Fruit fly (Drosophila melanogaster) whole organism, embryonic: ENCODE data around the gene qjt.

Experiments used
- Blimp-1 ChIP-seq: fragments of 200-800 bp; sonication (Bioruptor generic); optimal IDR thresholded peaks from 3 replicates; lab custom pipeline; 2018; ENCODE audit warnings: missing biosample characterization, missing genetic modification characterization, mild to moderate bottlenecking, moderate library complexity, missing genetic modification reagents
- BtbVII ChIP-seq: fragments of 200-800 bp; sonication (Bioruptor generic); optimal IDR thresholded peaks from 3 replicates; lab custom pipeline; 2017; ENCODE audit warnings: missing biosample characterization, mild to moderate bottlenecking, missing genetic modification characterization
- CG11695 ChIP-seq: fragments of 200-800 bp; sonication (Bioruptor generic); IDR thresholded peaks from 3 replicates; pipeline ENCODE4 v1.3.6; 2022; ENCODE audit warnings: missing biosample characterization, missing genetic modification characterization
- CG12104 ChIP-seq: fragments of 200-800 bp; sonication (Bioruptor generic); optimal IDR thresholded peaks from 3 replicates; lab custom pipeline; 2016; ENCODE audit warnings: missing biosample characterization, missing genetic modification characterization
- CG12219 ChIP-seq: fragments of 200-800 bp; sonication (Bioruptor generic); optimal IDR thresholded peaks from 3 replicates; lab custom pipeline; 2018; ENCODE audit warnings: missing biosample characterization, mild to moderate bottlenecking, missing genetic modification characterization
- CG1233 ChIP-seq: fragments of 200-800 bp; sonication (Bioruptor generic); optimal IDR thresholded peaks from 4 replicates; lab custom pipeline; 2018; ENCODE audit warnings: missing biosample characterization, mild to moderate bottlenecking, missing genetic modification characterization
- CG14667 ChIP-seq: fragments of 200-800 bp; sonication (Bioruptor generic); IDR thresholded peaks from 2 replicates; pipeline ENCODE4 v1.3.6; 2022; ENCODE audit warnings: missing biosample characterization, missing genetic modification characterization
- CG15479 ChIP-seq: fragments of 200-800 bp; sonication (Bioruptor generic); optimal IDR thresholded peaks from 3 replicates; lab custom pipeline; 2019; ENCODE audit warnings: missing biosample characterization, mild to moderate bottlenecking, missing genetic modification characterization, moderate library complexity
- CG17612 ChIP-seq: fragments of 200-800 bp; sonication (Bioruptor generic); IDR thresholded peaks from 2 replicates; pipeline ENCODE4 v1.3.6; 2022; ENCODE audit warnings: missing biosample characterization, missing genetic modification characterization
- CG1792 ChIP-seq: fragments of 200-800 bp; sonication (Bioruptor generic); optimal IDR thresholded peaks from 2 replicates; lab custom pipeline; 2016; ENCODE audit warnings: missing biosample characterization, missing genetic modification characterization
- CG2129 ChIP-seq: fragments of 200-800 bp; sonication (Bioruptor generic); IDR thresholded peaks from 2 replicates; pipeline ENCODE4 v1.3.6; 2022; ENCODE audit warnings: missing biosample characterization, missing genetic modification characterization; ENCODE audit not compliant: partially characterized antibody
- CG33213 ChIP-seq: fragments of 200-800 bp; sonication (Bioruptor generic); optimal IDR thresholded peaks from 3 replicates; lab custom pipeline; 2016; ENCODE audit warnings: missing biosample characterization, missing genetic modification characterization
- CG34422 ChIP-seq: fragments of 200-800 bp; sonication (Bioruptor generic); IDR thresholded peaks from 3 replicates; pipeline ENCODE4 v1.3.6; 2022; ENCODE audit warnings: missing biosample characterization, missing genetic modification characterization
- CG4360 ChIP-seq: fragments of 200-800 bp; sonication (Bioruptor generic); IDR thresholded peaks from 2 replicates; pipeline ENCODE4 v1.3.6; 2022; ENCODE audit warnings: missing biosample characterization, missing genetic modification characterization
- CG6689 ChIP-seq: fragments of 200-800 bp; sonication (Bioruptor generic); IDR thresholded peaks from 2 replicates; pipeline ENCODE4 v1.3.6; 2022; ENCODE audit warnings: missing biosample characterization, missing genetic modification characterization
- CG7271 ChIP-seq: fragments of 200-800 bp; sonication (Bioruptor generic); optimal IDR thresholded peaks from 2 replicates; lab custom pipeline; 2018; ENCODE audit warnings: missing biosample characterization, mild to moderate bottlenecking, missing genetic modification characterization, moderate library complexity
- CG7556 ChIP-seq: fragments of 200-800 bp; sonication (Bioruptor generic); optimal IDR thresholded peaks from 2 replicates; lab custom pipeline; 2017; ENCODE audit warnings: missing biosample characterization, mild to moderate bottlenecking, missing genetic modification characterization
- CG7786 ChIP-seq: fragments of 200-800 bp; sonication (Bioruptor generic); optimal IDR thresholded peaks from 2 replicates; lab custom pipeline; 2016; ENCODE audit warnings: missing biosample characterization, missing genetic modification characterization
- CG7963 ChIP-seq: fragments of 200-800 bp; sonication (Bioruptor generic); IDR thresholded peaks from 3 replicates; pipeline ENCODE4 v1.3.6; 2022; ENCODE audit warnings: missing biosample characterization, missing genetic modification characterization; ENCODE audit not compliant: partially characterized antibody
- CG9876 ChIP-seq: fragments of 200-800 bp; sonication (Bioruptor generic); optimal IDR thresholded peaks from 2 replicates; lab custom pipeline; 2016; ENCODE audit warnings: missing biosample characterization, missing genetic modification characterization
- Chrac-16 ChIP-seq: fragments of 200-800 bp; sonication (Bioruptor generic); optimal IDR thresholded peaks from 3 replicates; lab custom pipeline; 2016; ENCODE audit warnings: missing biosample characterization, missing genetic modification characterization
- CkIIα-i1 ChIP-seq: fragments of 200-800 bp; sonication (Bioruptor generic); IDR thresholded peaks from 2 replicates; pipeline ENCODE4 v1.3.6; 2022; ENCODE audit warnings: missing biosample characterization, missing genetic modification characterization
- CoRest ChIP-seq: fragments of 200-800 bp; sonication (Bioruptor generic); optimal IDR thresholded peaks from 3 replicates; lab custom pipeline; 2018; ENCODE audit warnings: missing biosample characterization, mild to moderate bottlenecking, missing genetic modification characterization, moderate library complexity
- Doc3 ChIP-seq: fragments of 200-800 bp; sonication (Bioruptor generic); IDR thresholded peaks from 3 replicates; pipeline ENCODE4 v1.3.6; 2022; ENCODE audit warnings: missing biosample characterization, missing genetic modification characterization; ENCODE audit not compliant: partially characterized antibody
- E2f1 ChIP-seq: fragments of 200-800 bp; sonication (Bioruptor generic); IDR thresholded peaks from 2 replicates; pipeline ENCODE4 v1.3.6; 2022; ENCODE audit warnings: missing biosample characterization, missing genetic modification characterization
- HmgD ChIP-seq: fragments of 200-800 bp; sonication (Bioruptor generic); optimal IDR thresholded peaks from 3 replicates; lab custom pipeline; 2016; ENCODE audit warnings: missing biosample characterization, missing genetic modification characterization
- Hr78 ChIP-seq, 2 experiments: fragments of 200-800 bp in 1 of 2; fragments of >200 bp in 1 of 2; sonication (Bioruptor generic) in 1 of 2; optimal IDR thresholded peaks; 2 replicates each; lab custom pipeline; 2017 to 2019; ENCODE audit warnings: missing biosample characterization in 2 of 2, missing genetic modification characterization in 2 of 2, mild to moderate bottlenecking in 1 of 2, moderate library complexity in 1 of 2
- Jarid2 ChIP-seq: fragments of 200-800 bp; sonication (Bioruptor generic); optimal IDR thresholded peaks from 3 replicates; lab custom pipeline; 2017; ENCODE audit warnings: mild to moderate bottlenecking, missing biosample characterization, missing genetic modification reagents, missing genetic modification characterization
- MBD-R2 ChIP-seq: fragments of 200-800 bp; sonication (Bioruptor generic); IDR thresholded peaks from 2 replicates; pipeline ENCODE4 v1.3.6; 2022; ENCODE audit warnings: missing biosample characterization, missing genetic modification characterization
- MESR4 ChIP-seq: fragments of 200-800 bp; sonication (Bioruptor generic); optimal IDR thresholded peaks from 2 replicates; lab custom pipeline; 2018; ENCODE audit warnings: missing biosample characterization, mild to moderate bottlenecking, missing genetic modification characterization, moderate library complexity
- Mad ChIP-seq: fragments of 200-800 bp; sonication (Bioruptor generic); optimal IDR thresholded peaks from 2 replicates; lab custom pipeline; 2016; ENCODE audit warnings: missing biosample characterization, missing genetic modification characterization
- NFAT ChIP-seq: fragments of 200-800 bp; sonication (Bioruptor generic); IDR thresholded peaks from 2 replicates; pipeline ENCODE4 v1.3.6; 2022; ENCODE audit warnings: missing biosample characterization, missing genetic modification characterization
- Sox100B ChIP-seq: fragments of 200-800 bp; sonication (Bioruptor generic); optimal IDR thresholded peaks from 3 replicates; lab custom pipeline; 2018; ENCODE audit warnings: missing biosample characterization, mild to moderate bottlenecking, missing genetic modification characterization
- ab ChIP-seq: fragments of 200-800 bp; sonication (Bioruptor generic); optimal IDR thresholded peaks from 2 replicates; lab custom pipeline; 2016; ENCODE audit warnings: missing biosample characterization, missing genetic modification characterization
- az2 ChIP-seq: fragments of 200-800 bp; sonication (Bioruptor generic); optimal IDR thresholded peaks from 3 replicates; lab custom pipeline; 2016; ENCODE audit warnings: missing biosample characterization, missing genetic modification characterization
- cad ChIP-seq: fragments of >200 bp; optimal IDR thresholded peaks from 2 replicates; lab custom pipeline; 2017; ENCODE audit warnings: missing biosample characterization, missing genetic modification characterization
- disco-r ChIP-seq: fragments of 200-800 bp; sonication (Bioruptor generic); optimal IDR thresholded peaks from 2 replicates; lab custom pipeline; 2016; ENCODE audit warnings: missing biosample characterization, missing genetic modification characterization
- fd102C ChIP-seq: fragments of 200-800 bp; sonication (Bioruptor generic); optimal IDR thresholded peaks from 2 replicates; lab custom pipeline; 2018; ENCODE audit warnings: missing biosample characterization, mild to moderate bottlenecking, missing genetic modification characterization, moderate library complexity
- gcm2 ChIP-seq: fragments of 200-800 bp; sonication (Bioruptor generic); optimal IDR thresholded peaks from 2 replicates; lab custom pipeline; 2016; ENCODE audit warnings: missing biosample characterization, missing genetic modification characterization
- jing ChIP-seq: fragments of 200-800 bp; sonication (Bioruptor generic); optimal IDR thresholded peaks from 2 replicates; lab custom pipeline; 2018; ENCODE audit warnings: missing biosample characterization, mild to moderate bottlenecking, missing genetic modification characterization
- kah ChIP-seq: fragments of 200-800 bp; sonication (Bioruptor generic); optimal IDR thresholded peaks from 2 replicates; lab custom pipeline; 2018; ENCODE audit warnings: missing biosample characterization, mild to moderate bottlenecking, missing genetic modification characterization
- kay ChIP-seq: fragments of 200-800 bp; sonication (Bioruptor generic); optimal IDR thresholded peaks from 2 replicates; lab custom pipeline; 2016; ENCODE audit warnings: missing biosample characterization, missing genetic modification characterization
- mirr ChIP-seq: fragments of 200-800 bp; sonication (Bioruptor generic); optimal IDR thresholded peaks from 3 replicates; lab custom pipeline; 2018; ENCODE audit warnings: missing biosample characterization, mild to moderate bottlenecking, missing genetic modification characterization
- nerfin-1 ChIP-seq: fragments of 200-800 bp; sonication (Bioruptor generic); optimal IDR thresholded peaks from 3 replicates; lab custom pipeline; 2019; ENCODE audit warnings: missing biosample characterization, mild to moderate bottlenecking, missing genetic modification characterization, moderate library complexity
- pfk ChIP-seq: fragments of 200-800 bp; sonication (Bioruptor generic); optimal IDR thresholded peaks from 2 replicates; lab custom pipeline; 2018; ENCODE audit warnings: missing biosample characterization, mild to moderate bottlenecking, missing genetic modification characterization, moderate library complexity
- sens ChIP-seq: fragments of 200-800 bp; sonication (Bioruptor generic); peaks from one replicate; lab custom pipeline; 2016; ENCODE audit warnings: missing biosample characterization, missing genetic modification characterization
- slp2 ChIP-seq: fragments of 200-800 bp; sonication (Bioruptor generic); optimal IDR thresholded peaks from 2 replicates; lab custom pipeline; 2016; ENCODE audit warnings: missing biosample characterization, missing genetic modification characterization
- sr ChIP-seq: fragments of 200-800 bp; sonication (Bioruptor generic); IDR thresholded peaks from 3 replicates; pipeline ENCODE4 v1.3.6; 2022; ENCODE audit warnings: missing biosample characterization, missing genetic modification characterization
- tio ChIP-seq: fragments of 200-800 bp; sonication (Bioruptor generic); optimal IDR thresholded peaks from 2 replicates; lab custom pipeline; 2017; ENCODE audit warnings: missing biosample characterization, missing genetic modification characterization, inconsistent platforms
- wdn ChIP-seq: fragments of 200-800 bp; sonication (Bioruptor generic); IDR thresholded peaks from 2 replicates; pipeline ENCODE4 v1.3.6; 2022; ENCODE audit warnings: missing biosample characterization, missing genetic modification characterization
- wek ChIP-seq: fragments of 200-800 bp; sonication (Bioruptor generic); optimal IDR thresholded peaks from 3 replicates; lab custom pipeline; 2018; ENCODE audit warnings: missing biosample characterization, mild to moderate bottlenecking, missing genetic modification characterization, moderate library complexity
- zfh2 ChIP-seq: fragments of 200-800 bp; sonication (Bioruptor generic); optimal IDR thresholded peaks from 2 replicates; lab custom pipeline; 2016; ENCODE audit warnings: missing biosample characterization, missing genetic modification characterization

Gene qjt

dm6 chr3L:17513492-17513891 lies 34.6 kb downstream of the qjt start:
- TF ChIP-seq CG1233 (GFP tag; lab: Kevin White, UChicago) (no peak), Chrac-16 (GFP tag; lab: Kevin White, UChicago) (no peak), Mad (GFP tag; lab: Kevin White, UChicago) (no peak), gcm2 (GFP tag; lab: Kevin White, UChicago) (no peak), kay (no peak), mirr (GFP tag; lab: Kevin White, UChicago) (no peak), sens (GFP tag; lab: Kevin White, UChicago) (no peak), kah (GFP tag; lab: Kevin White, UChicago) (no peak), zfh2 (GFP tag; lab: Kevin White, UChicago) (no peak), sr (GFP tag; lab: Robert Waterston, UW) (no peak), NFAT (GFP tag; lab: Robert Waterston, UW) (no peak), CG7963 (GFP tag; lab: Robert Waterston, UW) (no peak), wdn (GFP tag; lab: Robert Waterston, UW) (no peak), slp2 (GFP tag; lab: Kevin White, UChicago) (no peak), MBD-R2 (GFP tag; lab: Robert Waterston, UW) (peak; percentile 75), Hr78 (GFP tag; optimal IDR thresholded peaks at IDR 0.05; lab: Kevin White, UChicago) (no peak), pfk (GFP tag; lab: Kevin White, UChicago) (peak; percentile 74), CG2129 (GFP tag; lab: Robert Waterston, UW) (no peak), wek (GFP tag; lab: Kevin White, UChicago) (no peak), cad (no peak), CG6689 (GFP tag; lab: Robert Waterston, UW) (no peak), MESR4 (peak; percentile 61), fd102C (GFP tag; lab: Kevin White, UChicago) (no peak), CG12104 (GFP tag; lab: Kevin White, UChicago) (no peak), az2 (GFP tag; lab: Kevin White, UChicago) (no peak), tio (GFP tag; lab: Kevin White, UChicago) (no peak), CG15479 (GFP tag; lab: Kevin White, UChicago) (no peak), CG14667 (GFP tag; lab: Robert Waterston, UW) (no peak), CG9876 (GFP tag; lab: Kevin White, UChicago) (no peak), CkIIα-i1 (GFP tag; lab: Robert Waterston, UW) (no peak), CG34422 (GFP tag; lab: Robert Waterston, UW) (peak; percentile 75; the same call in 1 of the 3 replicates), CG4360 (peak; percentile 98), CG12219 (no peak), CG11695 (GFP tag; lab: Robert Waterston, UW) (no peak), CG7271 (tag; lab: Kevin White, UChicago) (no peak), CG7556 (GFP tag; lab: Kevin White, UChicago) (no peak), CoRest (tag; lab: Kevin White, UChicago) (no peak), BtbVII (no peak), Jarid2 (no peak), CG1792 (GFP tag; lab: Kevin White, UChicago) (no peak)

- TF ChIP-seq ab (GFP tag; lab: Kevin White, UChicago) (no peak), HmgD (GFP tag; lab: Kevin White, UChicago) (no peak), E2f1 (GFP tag; lab: Robert Waterston, UW) (no peak), nerfin-1 (tag; lab: Kevin White, UChicago) (peak; percentile 24), CG17612 (no peak), CG7786 (GFP tag; lab: Kevin White, UChicago) (peak; percentile 53), jing (GFP tag; lab: Kevin White, UChicago) (no peak), Blimp-1 (GFP tag; lab: Kevin White, UChicago) (peak; percentile 22), CG33213 (GFP tag; lab: Kevin White, UChicago) (peak; percentile 27), Sox100B (no peak), Doc3 (GFP tag; lab: Robert Waterston, UW) (peak; percentile 87), disco-r (GFP tag; lab: Kevin White, UChicago) (peak; percentile 26)
These were observed 35.2 kb downstream of the qjt start, which contains the start of the genes U4-U6-60K and CG7564 for dm6 chr3L:17513893-17514616. Gene U4-U6-60K, minus strand, starts transcription at chr3L:17513912. Gene CG7564, plus strand, starts transcription at chr3L:17514298.
